Fruit fly (Drosophila melanogaster): Measurements from ENCODE around the gene CG7888.

The CG7888 gene

DNA sequence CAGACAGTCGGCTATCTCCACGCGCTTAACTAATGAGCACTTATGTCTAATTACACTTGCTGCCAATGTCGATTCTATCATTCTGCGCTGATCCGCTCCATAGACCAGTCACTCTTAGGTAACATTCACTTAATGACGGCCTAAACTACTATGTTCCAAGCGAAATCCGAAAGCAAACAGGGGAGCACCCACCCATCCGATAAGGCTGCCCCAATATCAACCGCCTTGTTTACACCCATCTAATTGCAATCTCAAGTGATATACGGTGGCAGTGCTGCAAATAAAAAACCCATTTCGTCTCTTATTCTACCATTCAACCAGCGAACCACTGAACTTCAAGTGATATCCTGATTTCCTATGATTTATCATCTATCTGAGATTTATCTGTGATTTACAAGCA lies 4.4 kb upstream of the CG7888 start (continued):
- TF ChIP-seq tna (GFP tag; IDR thresholded peaks at IDR 0.05; ENCODE audit: partially characterized antibody), result no peak
- no peak for TF ChIP-seq CG10267 (tag; optimal IDR thresholded peaks at IDR 0.05)
- TF ChIP-seq CG9932 (GFP tag; IDR thresholded peaks at IDR 0.05), result no peak
- no peak for TF ChIP-seq CG17612 (GFP tag; IDR thresholded peaks at IDR 0.05)
- TF ChIP-seq tll (GFP tag; optimal IDR thresholded peaks at IDR 0.05), result no peak
- TF ChIP-seq gro (GFP tag; optimal IDR thresholded peaks at IDR 0.05), result peak; percentile 55
- no peak for TF ChIP-seq Blimp-1 (GFP tag; optimal IDR thresholded peaks at IDR 0.05)
- peak in 1 of 2 experiments; percentile 16 for TF ChIP-seq dpn (GFP tag; optimal IDR thresholded peaks at IDR 0.05)
- no peak for TF ChIP-seq Dref (GFP tag; IDR thresholded peaks at IDR 0.05)
- TF ChIP-seq mirr (GFP tag; optimal IDR thresholded peaks at IDR 0.05), result peak; percentile 3
- no peak for TF ChIP-seq jing (GFP tag; optimal IDR thresholded peaks at IDR 0.05)
- peak; percentile 8 for TF ChIP-seq cwo (GFP tag; optimal IDR thresholded peaks at IDR 0.05)
- TF ChIP-seq CG17568 (GFP tag; optimal IDR thresholded peaks at IDR 0.05), result peak; percentile 27
- no peak for TF ChIP-seq tin (GFP tag; optimal IDR thresholded peaks at IDR 0.05)
- TF ChIP-seq CG2875 (GFP tag; optimal IDR thresholded peaks at IDR 0.05), result no peak
- peak; percentile 6 for TF ChIP-seq CG1233 (GFP tag; optimal IDR thresholded peaks at IDR 0.05)
- TF ChIP-seq CG10431 (GFP tag; optimal IDR thresholded peaks at IDR 0.05), result no peak
- peak; percentile 31 for TF ChIP-seq Fer3 (tag; optimal IDR thresholded peaks at IDR 0.05)
- TF ChIP-seq CG12942 (GFP tag; optimal IDR thresholded peaks at IDR 0.05), result no peak
- TF ChIP-seq CG15269 (tag; optimal IDR thresholded peaks at IDR 0.05), result peak; percentile 28
- TF ChIP-seq sob (GFP tag; IDR thresholded peaks at IDR 0.05), result peak; percentile 45; the same call in 1 of the 2 replicates
- TF ChIP-seq CG2120 (GFP tag; optimal IDR thresholded peaks at IDR 0.05), result peak; percentile 11
- TF ChIP-seq org-1 (GFP tag; optimal IDR thresholded peaks at IDR 0.05), result peak; percentile 9
- TF ChIP-seq CG13296 (GFP tag; optimal IDR thresholded peaks at IDR 0.05), result peak; percentile 86
- no peak for TF ChIP-seq CG32772 (GFP tag; IDR thresholded peaks at IDR 0.05)
- TF ChIP-seq Mrtf (GFP tag; IDR thresholded peaks at IDR 0.05), result 0 out of 3 replicates have a peak, but pooled peaks have one; percentile 24
- peak; percentile 72 for TF ChIP-seq CG6765 (GFP tag; optimal IDR thresholded peaks at IDR 0.05)
- peak; percentile 78 for TF ChIP-seq CG10543 (GFP tag; optimal IDR thresholded peaks at IDR 0.05)
- no peak for TF ChIP-seq CG31441 (GFP tag; IDR thresholded peaks at IDR 0.05)
- TF ChIP-seq CG13624 (GFP tag; optimal IDR thresholded peaks at IDR 0.05), result no peak
- TF ChIP-seq CG14860 (GFP tag; IDR thresholded peaks at IDR 0.05; ENCODE audit: partially characterized antibody), result no peak
- TF ChIP-seq HmgZ (tag; optimal IDR thresholded peaks at IDR 0.05), result peak; percentile 11
- TF ChIP-seq Dfd (GFP tag; optimal IDR thresholded peaks at IDR 0.05), result no peak
- TF ChIP-seq CG12659 (GFP tag; optimal IDR thresholded peaks at IDR 0.05), result peak; percentile 24
- peak; percentile 18 for TF ChIP-seq CG17912 (GFP tag; optimal IDR thresholded peaks at IDR 0.05)
- no peak for TF ChIP-seq CG8290 (GFP tag; optimal IDR thresholded peaks at IDR 0.05)
- peak in 1 of 2 experiments; percentile 76 for TF ChIP-seq CG8290 (tag; optimal IDR thresholded peaks at IDR 0.05)
- TF ChIP-seq fd64A (GFP tag; optimal IDR thresholded peaks at IDR 0.05), result peak; percentile 18
- no peak for TF ChIP-seq Mad (GFP tag; optimal IDR thresholded peaks at IDR 0.05)
- TF ChIP-seq Pdp1 (GFP tag; optimal IDR thresholded peaks at IDR 0.05), result peak in 1 of 2 experiments; percentile 58
- TF ChIP-seq ash1 (GFP tag; optimal IDR thresholded peaks at IDR 0.05), result no peak
- TF ChIP-seq bowl (GFP tag; IDR thresholded peaks at IDR 0.05), result no peak
- TF ChIP-seq CG18599 (GFP tag; optimal IDR thresholded peaks at IDR 0.05), result peak; percentile 81
- no peak for TF ChIP-seq nerfin-1 (tag; optimal IDR thresholded peaks at IDR 0.05)
- no peak for TF ChIP-seq CG4820 (GFP tag; optimal IDR thresholded peaks at IDR 0.05)
- TF ChIP-seq caup (GFP tag; optimal IDR thresholded peaks at IDR 0.05; ENCODE audit: severe bottlenecking), result peak; percentile 70
- TF ChIP-seq aop (GFP tag; IDR thresholded peaks at IDR 0.05), result 0 out of 2 replicates have a peak, but pooled peaks have one; percentile 8
- peak; percentile 70 for TF ChIP-seq HHEX (GFP tag; optimal IDR thresholded peaks at IDR 0.05)
- TF ChIP-seq B-H2 (GFP tag; optimal IDR thresholded peaks at IDR 0.05), result peak; percentile 6
- no peak for TF ChIP-seq emc (GFP tag; optimal IDR thresholded peaks at IDR 0.05)

All from whole organism, embryonic.